Worm (Caenorhabditis elegans) whole organism, L1 larva: ENCODE data around the gene nhr-206.
A peak's percentile ranks its signal among the peaks of the same experiment; 100 is the strongest.

ENCODE experiments used
- C04F5.9 ChIP-seq: sonication (generic microtip); optimal IDR thresholded peaks from 2 replicates; lab custom pipeline; 2016; ENCODE audit warnings: missing genetic modification characterization, missing compliant biosample characterization
- C16A3.4 ChIP-seq: fragments of 150-350 bp; optimal IDR thresholded peaks from 2 replicates; lab custom pipeline; 2014; ENCODE audit warnings: missing biosample characterization, missing genetic modification characterization
- Y116A8C.19 ChIP-seq: sonication (generic microtip); optimal IDR thresholded peaks from 2 replicates; lab custom pipeline; 2016; ENCODE audit warnings: missing compliant biosample characterization, missing genetic modification characterization, borderline replicate concordance
- aly-2 ChIP-seq: fragments of 150-350 bp; optimal IDR thresholded peaks from 2 replicates; lab custom pipeline; 2014; ENCODE audit warnings: missing biosample characterization, missing genetic modification characterization
- ama-1 ChIP-seq: fragments of 150-350 bp; optimal IDR thresholded peaks from 2 replicates; lab custom pipeline; 2014
- blmp-1 ChIP-seq: fragments of 150-350 bp; optimal IDR thresholded peaks from 2 replicates; lab custom pipeline; 2014; ENCODE audit warnings: missing biosample characterization, missing genetic modification characterization
- ceh-88 ChIP-seq: fragments of 200-800 bp; sonication (Bioruptor generic); IDR thresholded peaks from 2 replicates; pipeline ENCODE4 v1.3.6; 2022; ENCODE audit warnings: missing genetic modification characterization, missing compliant biosample characterization
- ceh-90 ChIP-seq: sonication (generic microtip); optimal IDR thresholded peaks from 2 replicates; lab custom pipeline; 2016; ENCODE audit warnings: missing genetic modification characterization, missing compliant biosample characterization
- dsc-1 ChIP-seq: sonication (generic microtip); optimal IDR thresholded peaks from 2 replicates; lab custom pipeline; 2016; ENCODE audit warnings: mild to moderate bottlenecking, missing genetic modification characterization, missing compliant biosample characterization
- efl-1 ChIP-seq, 4 experiments: fragments of 150-350 bp; optimal IDR thresholded peaks in 3 of 4; peaks in 1 of 4; 1 replicate in 1 of 4; 2 replicates in 3 of 4; lab custom pipeline; 2014; ENCODE audit warnings: missing biosample characterization in 2 of 4, missing genetic modification characterization in 2 of 4, missing genetic modification reagents in 2 of 4
- efl-3 ChIP-seq: fragments of 200-800 bp; sonication (Bioruptor generic); optimal IDR thresholded peaks from 2 replicates; lab custom pipeline; 2018; ENCODE audit warnings: mild to moderate bottlenecking, missing genetic modification characterization, missing compliant biosample characterization
- egl-13 ChIP-seq: sonication (generic microtip); optimal IDR thresholded peaks from 2 replicates; lab custom pipeline; 2016; ENCODE audit warnings: missing genotype, missing genetic modification reagents, missing genetic modification characterization, missing compliant biosample characterization
- elt-3 ChIP-seq, 6 experiments: fragments of 150-350 bp in 1 of 6; sonication (generic microtip); optimal IDR thresholded peaks; 2 replicates each; lab custom pipeline; 2017 to 2018; ENCODE audit warnings: missing biosample characterization in 6 of 6, missing genetic modification characterization in 6 of 6, inconsistent platforms in 1 of 6
- ets-5 ChIP-seq: fragments of 200-800 bp; sonication (Bioruptor generic); IDR thresholded peaks from 2 replicates; pipeline ENCODE4 v1.3.6; 2022; ENCODE audit warnings: missing genetic modification characterization, missing compliant biosample characterization
- fkh-4 ChIP-seq: sonication (generic microtip); optimal IDR thresholded peaks from 2 replicates; lab custom pipeline; 2016; ENCODE audit warnings: missing compliant biosample characterization, missing genetic modification characterization, borderline replicate concordance
- fkh-8 ChIP-seq: sonication (generic microtip); optimal IDR thresholded peaks from 2 replicates; lab custom pipeline; 2016; ENCODE audit warnings: mild to moderate bottlenecking, missing genetic modification characterization, missing compliant biosample characterization
- fos-1 ChIP-seq: fragments of 150-350 bp; optimal IDR thresholded peaks from 2 replicates; lab custom pipeline; 2014; ENCODE audit warnings: missing biosample characterization, missing genetic modification characterization
- grh-1 ChIP-seq: fragments of 200-800 bp; sonication (Bioruptor generic); IDR thresholded peaks from 2 replicates; pipeline ENCODE4 v1.3.6; 2022; ENCODE audit warnings: missing genetic modification reagents, missing genetic modification characterization, missing compliant biosample characterization
- hlh-17 ChIP-seq: fragments of 200-800 bp; sonication (Bioruptor generic); optimal IDR thresholded peaks from 2 replicates; lab custom pipeline; 2018; ENCODE audit warnings: missing genetic modification characterization, mild to moderate bottlenecking, missing compliant biosample characterization, moderate library complexity, borderline replicate concordance
- hlh-4 ChIP-seq: sonication (generic microtip); optimal IDR thresholded peaks from 2 replicates; lab custom pipeline; 2016; ENCODE audit warnings: mild to moderate bottlenecking, missing genetic modification characterization, missing compliant biosample characterization
- isw-1 ChIP-seq: fragments of 200-800 bp; sonication (Bioruptor generic); IDR thresholded peaks from 2 replicates; pipeline ENCODE4 v1.3.6; 2022; ENCODE audit warnings: missing genetic modification characterization, missing compliant biosample characterization
- jun-1 ChIP-seq: fragments of 150-350 bp; optimal IDR thresholded peaks from 2 replicates; lab custom pipeline; 2014; ENCODE audit warnings: missing biosample characterization, missing genetic modification reagents, missing genetic modification characterization
- lin-14 ChIP-seq: fragments of 200-800 bp; sonication (Bioruptor generic); optimal IDR thresholded peaks from 2 replicates; lab custom pipeline; 2018; ENCODE audit warnings: mild to moderate bottlenecking, missing genetic modification characterization, moderate library complexity, missing compliant biosample characterization
- lin-39 ChIP-seq: fragments of 150-350 bp; optimal IDR thresholded peaks from 2 replicates; lab custom pipeline; 2014; ENCODE audit warnings: missing biosample characterization, missing genetic modification reagents, missing genetic modification characterization
- lsy-2 ChIP-seq, 2 experiments: fragments of 150-350 bp; optimal IDR thresholded peaks; 2 replicates each; lab custom pipeline; 2014; ENCODE audit warnings: missing biosample characterization in 2 of 2, missing genetic modification characterization in 2 of 2
- mdl-1 ChIP-seq, 2 experiments: fragments of 150-350 bp; optimal IDR thresholded peaks; 2 replicates each; lab custom pipeline; 2014 to 2017; ENCODE audit warnings: missing biosample characterization in 2 of 2, missing genetic modification characterization in 2 of 2, inconsistent platforms in 1 of 2
- mef-2 ChIP-seq: fragments of 150-350 bp; optimal IDR thresholded peaks from 2 replicates; lab custom pipeline; 2014; ENCODE audit warnings: missing biosample characterization, missing genetic modification characterization
- mep-1 ChIP-seq: fragments of 150-350 bp; optimal IDR thresholded peaks from 2 replicates; lab custom pipeline; 2014; ENCODE audit warnings: missing biosample characterization, missing genetic modification characterization
- nhr-12 ChIP-seq: sonication (generic microtip); optimal IDR thresholded peaks from 2 replicates; lab custom pipeline; 2017; ENCODE audit warnings: missing biosample characterization, missing genetic modification characterization
- nhr-19 ChIP-seq: fragments of 200-800 bp; sonication (Bioruptor generic); conservative IDR thresholded peaks from 2 replicates; pipeline ENCODE4 v1.3.6; 2022; ENCODE audit warnings: missing genetic modification characterization, missing compliant biosample characterization
- nhr-20 ChIP-seq: sonication (generic microtip); optimal IDR thresholded peaks from 2 replicates; lab custom pipeline; 2016; ENCODE audit warnings: mild to moderate bottlenecking, missing genetic modification characterization, missing compliant biosample characterization
- nhr-77 ChIP-seq: fragments of 150-350 bp; optimal IDR thresholded peaks from 2 replicates; lab custom pipeline; 2014; ENCODE audit warnings: missing biosample characterization, missing genetic modification characterization
- nhr-85 ChIP-seq: sonication (generic microtip); peaks from one replicate; lab custom pipeline; 2016; ENCODE audit warnings: missing genetic modification characterization, inconsistent platforms, missing compliant biosample characterization
- pag-3 ChIP-seq: sonication (generic microtip); optimal IDR thresholded peaks from 2 replicates; lab custom pipeline; 2017; ENCODE audit warnings: missing genetic modification characterization, mild to moderate bottlenecking, missing compliant biosample characterization, antibody characterized with exemption, borderline replicate concordance; ENCODE audit not compliant: insufficient read depth
- pax-3 ChIP-seq: fragments of 200-800 bp; sonication (Bioruptor generic); optimal IDR thresholded peaks from 2 replicates; lab custom pipeline; 2018; ENCODE audit warnings: mild to moderate bottlenecking, missing genetic modification characterization, moderate library complexity, missing compliant biosample characterization
- rnt-1 ChIP-seq: sonication (generic microtip); optimal IDR thresholded peaks from 2 replicates; lab custom pipeline; 2016; ENCODE audit warnings: mild to moderate bottlenecking, missing genetic modification characterization, moderate library complexity, missing compliant biosample characterization
- skn-1 ChIP-seq: fragments of 150-350 bp; optimal IDR thresholded peaks from 2 replicates; lab custom pipeline; 2014; ENCODE audit warnings: missing biosample characterization, missing genetic modification characterization
- snu-23 ChIP-seq: sonication (generic microtip); optimal IDR thresholded peaks from 2 replicates; lab custom pipeline; 2016; ENCODE audit warnings: missing genetic modification characterization, missing compliant biosample characterization
- sox-4 ChIP-seq: sonication (generic microtip); optimal IDR thresholded peaks from 2 replicates; lab custom pipeline; 2016; ENCODE audit warnings: missing genetic modification characterization, missing compliant biosample characterization
- swsn-7 ChIP-seq: sonication (generic microtip); optimal IDR thresholded peaks from 2 replicates; lab custom pipeline; 2016; ENCODE audit warnings: missing genetic modification characterization, missing compliant biosample characterization
- tbx-2 ChIP-seq: sonication (generic microtip); optimal IDR thresholded peaks from 2 replicates; lab custom pipeline; 2016; ENCODE audit warnings: missing genetic modification characterization, missing compliant biosample characterization
- tlp-1 ChIP-seq: fragments of 150-350 bp; optimal IDR thresholded peaks from 2 replicates; lab custom pipeline; 2014; ENCODE audit warnings: missing biosample characterization, missing genetic modification characterization
- unc-130 ChIP-seq: fragments of 150-350 bp; optimal IDR thresholded peaks from 2 replicates; lab custom pipeline; 2017; ENCODE audit warnings: missing biosample characterization, missing genetic modification characterization, inconsistent platforms
- unc-30 ChIP-seq: sonication (generic microtip); optimal IDR thresholded peaks from 2 replicates; lab custom pipeline; 2017; ENCODE audit warnings: missing biosample characterization, missing genetic modification characterization
- unc-98 ChIP-seq: fragments of 200-800 bp; sonication (Bioruptor generic); IDR thresholded peaks from 2 replicates; pipeline ENCODE4 v1.3.6; 2022; ENCODE audit warnings: missing genetic modification characterization, missing compliant biosample characterization
- xbp-1 ChIP-seq: sonication (generic microtip); optimal IDR thresholded peaks from 2 replicates; lab custom pipeline; 2016; ENCODE audit warnings: missing genetic modification characterization, missing compliant biosample characterization
- ztf-11 ChIP-seq, 2 experiments: sonication (generic microtip); optimal IDR thresholded peaks; 2 replicates each; lab custom pipeline; 2016 to 2017; ENCODE audit warnings: missing genetic modification characterization in 2 of 2, missing biosample characterization in 1 of 2, missing compliant biosample characterization in 1 of 2
- ztf-4 ChIP-seq: fragments of 150-350 bp; optimal IDR thresholded peaks from 2 replicates; lab custom pipeline; 2014; ENCODE audit warnings: missing biosample characterization, missing genetic modification characterization

nhr-206 gene

DNA sequence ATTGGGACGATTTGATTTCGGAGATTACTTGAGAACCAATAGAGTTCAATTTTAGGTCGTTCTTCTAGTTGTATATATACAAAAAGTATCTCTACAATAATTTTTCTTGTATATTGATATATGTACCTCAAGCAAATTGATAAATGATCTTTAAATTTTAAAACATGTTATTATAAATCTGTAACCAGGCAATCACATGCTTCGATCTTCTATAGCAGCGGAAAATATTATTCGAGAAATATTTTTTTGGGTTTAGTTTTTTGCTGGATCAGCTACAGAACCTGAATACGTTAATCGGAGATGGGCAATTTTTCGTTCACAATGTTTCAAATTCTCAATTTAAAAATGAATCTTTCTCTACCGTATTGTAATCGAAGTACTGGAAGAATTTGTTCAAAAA, 3.0 kb upstream of the nhr-206 start, which contains the start of gene R07B7.12 (continued):
- TF ChIP-seq egl-13 (no peak), ceh-88 (no peak)

DNA sequence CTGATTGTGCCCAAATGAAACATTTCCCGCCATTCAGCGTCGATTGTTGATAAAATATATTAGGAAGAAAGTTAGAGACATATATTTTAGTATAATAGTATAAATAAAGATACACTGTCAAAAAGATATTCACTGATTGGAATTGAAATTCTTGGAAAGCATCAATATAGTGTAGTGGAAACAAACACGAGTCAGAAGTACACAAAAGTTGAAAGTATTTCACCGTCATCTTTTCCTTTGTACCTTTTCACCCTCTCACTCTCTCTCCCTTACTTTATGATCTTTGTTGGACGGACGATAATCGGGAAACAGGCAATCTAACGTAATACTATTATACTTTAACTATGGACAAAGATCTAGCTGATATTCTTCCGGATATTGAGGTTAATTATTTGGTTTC, 2.2 kb downstream of the nhr-206 start, which contains the start of gene nhr-208:
Gene nhr-208, plus strand, starts transcription at position 288 of the 400 bp plus-strand sequence.
- TF ChIP-seq blmp-1 (tag; lab: Kevin White, UChicago) = peak; percentile 16
- no peak for TF ChIP-seq nhr-12 (tag; lab: Kevin White, UChicago)
- TF ChIP-seq grh-1 (GFP tag; lab: Robert Waterston, UW) = no peak
- peak; percentile 2 for TF ChIP-seq snu-23 (GFP tag; lab: Kevin White, UChicago)
- TF ChIP-seq ztf-4 = no peak
- TF ChIP-seq nhr-20 (tag; lab: Kevin White, UChicago) = peak; percentile 50

DNA sequence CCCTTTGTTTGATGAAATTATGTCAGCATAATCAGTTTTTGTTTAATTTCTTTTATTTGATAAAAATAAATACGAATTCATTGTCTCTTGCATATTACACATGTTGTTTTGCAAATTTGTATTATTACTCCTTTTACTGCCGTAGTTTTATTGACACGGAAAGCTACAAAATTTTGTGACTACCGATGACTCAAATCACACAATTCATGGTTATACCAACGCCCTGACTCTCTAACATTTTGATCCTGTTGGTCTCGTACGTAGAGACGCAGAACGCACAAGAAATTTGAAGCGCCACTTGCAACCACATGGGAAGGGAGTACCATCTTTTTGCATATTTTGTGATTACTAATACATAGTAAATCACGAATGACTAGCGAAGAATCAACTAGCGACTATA, 4.1 kb downstream of the nhr-206 start, which contains the start of gene nhr-207:
Gene nhr-207, plus strand, starts transcription at position 282 of the 400 bp plus-strand sequence.
- no peak for TF ChIP-seq unc-30 (tag; lab: Kevin White, UChicago)
- peak in 1 of 2 experiments; percentile 35 for TF ChIP-seq mdl-1 (tag; optimal IDR thresholded peaks at IDR 0.05; lab: Kevin White, UChicago)
- TF ChIP-seq C04F5.9 = no peak
- TF ChIP-seq egl-13 = no peak
- TF ChIP-seq tlp-1 (tag; lab: Kevin White, UChicago) = no peak
- no peak for TF ChIP-seq grh-1 (GFP tag; lab: Robert Waterston, UW)
- no peak for TF ChIP-seq unc-98 (GFP tag; lab: Robert Waterston, UW)
- TF ChIP-seq tbx-2 (tag; lab: Kevin White, UChicago) = no peak
- no peak for TF ChIP-seq ets-5
- TF ChIP-seq ceh-90 (tag; lab: Kevin White, UChicago) = no peak
- peak in 1 of 2 experiments; percentile 5 for TF ChIP-seq lsy-2 (tag; optimal IDR thresholded peaks at IDR 0.05; lab: Kevin White, UChicago)
- TF ChIP-seq mef-2 = no peak
- no peak for TF ChIP-seq swsn-7 (tag; lab: Kevin White, UChicago)
- TF ChIP-seq sox-4 (tag; lab: Kevin White, UChicago) = no peak
- peak; percentile 17 for TF ChIP-seq C16A3.4
- no peak for TF ChIP-seq nhr-77
- TF ChIP-seq pax-3 (tag; lab: Kevin White, UChicago) = no peak
- TF ChIP-seq lin-14 (GFP tag; lab: Kevin White, UChicago) = peak; percentile 48
- TF ChIP-seq nhr-20 (tag; lab: Kevin White, UChicago) = peak; percentile 23
- TF ChIP-seq xbp-1 (tag; lab: Kevin White, UChicago) = no peak
- no peak for TF ChIP-seq dsc-1 (tag; lab: Kevin White, UChicago)
- TF ChIP-seq rnt-1 (tag; lab: Kevin White, UChicago) = no peak
- no peak for TF ChIP-seq efl-3 (GFP tag; lab: Kevin White, UChicago)
- no peak for TF ChIP-seq aly-2
- no peak for TF ChIP-seq unc-130 (tag; lab: Kevin White, UChicago)
- peak; percentile 49 for TF ChIP-seq jun-1 (tag; lab: Kevin White, UChicago)
- no peak for TF ChIP-seq pag-3 (tag; lab: Kevin White, UChicago)
- no peak for TF ChIP-seq nhr-85 (tag; lab: Kevin White, UChicago)
- TF ChIP-seq snu-23 (GFP tag; lab: Kevin White, UChicago) = peak; percentile 6
- TF ChIP-seq ama-1 (lab: Kevin White, UChicago) = no peak
- peak; percentile 34 for TF ChIP-seq skn-1 (tag; lab: Kevin White, UChicago)
- no peak for TF ChIP-seq fkh-4 (tag; lab: Kevin White, UChicago)
- TF ChIP-seq mep-1 (tag; lab: Kevin White, UChicago) = no peak
- no peak for TF ChIP-seq lin-39 (tag; lab: Kevin White, UChicago)

DNA sequence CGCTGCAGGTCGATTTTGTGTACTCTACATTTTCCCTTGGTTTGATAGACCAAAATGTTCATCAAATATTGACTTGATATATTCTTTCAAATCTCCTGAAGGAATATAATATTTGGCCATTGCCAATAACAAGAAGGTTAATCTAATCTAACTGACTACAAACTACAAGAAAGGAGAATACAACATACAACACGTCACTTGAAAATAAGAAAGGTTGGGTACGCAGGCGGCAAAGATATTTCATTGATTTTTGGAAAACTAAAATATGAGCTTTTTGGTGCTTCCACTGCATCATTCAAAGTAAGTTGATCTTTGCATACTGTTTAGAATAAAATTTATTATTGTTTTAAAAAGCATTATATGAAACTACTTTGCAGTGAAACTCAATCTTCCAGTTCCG, 6.3 kb downstream of the nhr-206 start, which contains the start of gene nhr-209:
Gene nhr-209, plus strand, starts transcription at position 27 of the 400 bp plus-strand sequence.
- TF ChIP-seq unc-130 (tag; lab: Kevin White, UChicago) (no peak), efl-1 (optimal IDR thresholded peaks at IDR 0.05; lab: Kevin White, UChicago) (no peak), efl-1 (GFP tag; optimal IDR thresholded peaks at IDR 0.05 in 1 of 2; lab: Kevin White, UChicago) (peak in 1 of 2 experiments; percentile 86), nhr-19 (GFP tag; lab: Robert Waterston, UW) (no peak), nhr-20 (tag; lab: Kevin White, UChicago) (peak; percentile 25), fkh-8 (tag; lab: Kevin White, UChicago) (no peak), grh-1 (GFP tag; lab: Robert Waterston, UW) (no peak), isw-1 (GFP tag; lab: Robert Waterston, UW) (no peak), ceh-88 (no peak), pax-3 (tag; lab: Kevin White, UChicago) (no peak), nhr-85 (tag; lab: Kevin White, UChicago) (peak; percentile 0), hlh-17 (GFP tag; lab: Kevin White, UChicago) (no peak), elt-3 (tag; optimal IDR thresholded peaks at IDR 0.05; lab: Kevin White, UChicago) (peak in 1 of 6 experiments; percentile 26), ztf-11 (tag; optimal IDR thresholded peaks at IDR 0.05; lab: Kevin White, UChicago) (no peak), egl-13 (no peak), fos-1 (tag; lab: Kevin White, UChicago) (no peak), hlh-4 (tag; lab: Kevin White, UChicago) (no peak), Y116A8C.19 (tag; lab: Kevin White, UChicago) (no peak)
